Fruit fly (Drosophila melanogaster) whole organism, wandering third instar larva: Measurements from ENCODE around the gene Jon25Bii.

Experiments
- Abd-B ChIP-seq: fragments of >200 bp; optimal IDR thresholded peaks from 2 replicates; lab custom pipeline; 2017; ENCODE audit warnings: missing biosample characterization, missing genetic modification characterization
- CG32264 ChIP-seq: fragments of 200-800 bp; sonication (Bioruptor generic); optimal IDR thresholded peaks from 2 replicates; lab custom pipeline; 2016; ENCODE audit warnings: missing biosample characterization, missing genetic modification characterization
- CG9705 ChIP-seq: fragments of 200-800 bp; sonication (Bioruptor generic); optimal IDR thresholded peaks from 2 replicates; lab custom pipeline; 2018; ENCODE audit warnings: missing biosample characterization, mild to moderate bottlenecking, missing genetic modification characterization
- CrebA ChIP-seq: fragments of 200-800 bp; sonication (Bioruptor generic); optimal IDR thresholded peaks from 2 replicates; lab custom pipeline; 2016; ENCODE audit warnings: missing biosample characterization, mild to moderate bottlenecking, missing genetic modification characterization, borderline replicate concordance
- Dfd ChIP-seq: fragments of >200 bp; optimal IDR thresholded peaks from 2 replicates; lab custom pipeline; 2017; ENCODE audit warnings: missing biosample characterization, missing genetic modification characterization
- Dif ChIP-seq: fragments of 200-275, 200-300 bp; sonication (Bioruptor generic); optimal IDR thresholded peaks from 2 replicates; lab custom pipeline; 2018; ENCODE audit warnings: missing biosample characterization, missing genetic modification characterization; ENCODE audit not compliant: partially characterized antibody
- GATAd ChIP-seq: sonication (Bioruptor generic); optimal IDR thresholded peaks from 2 replicates; lab custom pipeline; 2016; ENCODE audit warnings: missing biosample characterization, missing genetic modification characterization
- HLH106 ChIP-seq: fragments of 200-800 bp; optimal IDR thresholded peaks from 3 replicates; lab custom pipeline; 2019; ENCODE audit warnings: missing biosample characterization, mild to moderate bottlenecking, missing genetic modification characterization, moderate library complexity
- Hnf4 ChIP-seq: fragments of 200-800 bp; sonication (Bioruptor generic); optimal IDR thresholded peaks from 2 replicates; lab custom pipeline; 2016; ENCODE audit warnings: missing biosample characterization, mild to moderate bottlenecking, missing genetic modification characterization
- Hr78 ChIP-seq: fragments of >200 bp; optimal IDR thresholded peaks from 2 replicates; lab custom pipeline; 2017; ENCODE audit warnings: missing biosample characterization, missing genetic modification characterization
- Hr83 ChIP-seq: fragments of 200-300 bp; sonication (Bioruptor generic); optimal IDR thresholded peaks from 2 replicates; lab custom pipeline; 2016; ENCODE audit warnings: missing biosample characterization, mild to moderate bottlenecking, missing genetic modification characterization, moderate library complexity; ENCODE audit not compliant: poor library complexity, severe bottlenecking
- Jra ChIP-seq: sonication (Bioruptor generic); optimal IDR thresholded peaks from 2 replicates; lab custom pipeline; 2016; ENCODE audit warnings: missing biosample characterization, missing genetic modification characterization
- Mio ChIP-seq: sonication (Bioruptor generic); optimal IDR thresholded peaks from 2 replicates; lab custom pipeline; 2016; ENCODE audit warnings: missing biosample characterization, missing genetic modification characterization
- Myc ChIP-seq: fragments of >200 bp; optimal IDR thresholded peaks from 2 replicates; lab custom pipeline; 2017
- N ChIP-seq: fragments of >200 bp; optimal IDR thresholded peaks from 2 replicates; lab custom pipeline; 2018; ENCODE audit warnings: missing biosample characterization, missing external identifiers, missing genetic modification characterization
- OdsH ChIP-seq: fragments of 200-800 bp; sonication (Bioruptor generic); optimal IDR thresholded peaks from 2 replicates; lab custom pipeline; 2016; ENCODE audit warnings: missing biosample characterization, mild to moderate bottlenecking, missing genetic modification characterization
- Rel ChIP-seq, 2 experiments: fragments of 200-800 bp; sonication (Bioruptor generic) in 1 of 2; optimal IDR thresholded peaks; 2 replicates in 1 of 2; 3 replicates in 1 of 2; lab custom pipeline; 2016 to 2019; ENCODE audit warnings: mild to moderate bottlenecking in 2 of 2, missing biosample characterization in 2 of 2, missing genetic modification characterization in 2 of 2, moderate library complexity in 1 of 2
- Sp1 ChIP-seq: fragments of 200-800 bp; sonication (Bioruptor generic); optimal IDR thresholded peaks from 3 replicates; lab custom pipeline; 2019; ENCODE audit warnings: missing biosample characterization, mild to moderate bottlenecking, missing genetic modification characterization, moderate library complexity
- Vsx2 ChIP-seq: fragments of 200-300, 225-300 bp; sonication (Bioruptor generic); optimal IDR thresholded peaks from 2 replicates; lab custom pipeline; 2018; ENCODE audit warnings: missing biosample characterization, missing genetic modification characterization; ENCODE audit not compliant: partially characterized antibody
- br ChIP-seq: fragments of 200-800 bp; sonication (Bioruptor generic); optimal IDR thresholded peaks from 2 replicates; lab custom pipeline; 2016; ENCODE audit warnings: missing biosample characterization, missing genetic modification characterization
- brk ChIP-seq: fragments of 200-800 bp; sonication (Bioruptor generic); optimal IDR thresholded peaks from 2 replicates; lab custom pipeline; 2016; ENCODE audit warnings: missing biosample characterization, mild to moderate bottlenecking, missing genetic modification characterization
- dl ChIP-seq, 2 experiments: fragments of 175-275, 200-275 bp in 1 of 2; fragments of 200-275 bp in 1 of 2; sonication (Bioruptor generic); optimal IDR thresholded peaks; lab custom pipeline; 2018; ENCODE audit warnings: mild to moderate bottlenecking in 2 of 2, missing biosample characterization in 2 of 2, missing genetic modification characterization in 2 of 2, moderate library complexity in 2 of 2; ENCODE audit not compliant: partially characterized antibody in 2 of 2, insufficient read depth in 1 of 2
- dmrt93B ChIP-seq: fragments of 200-800 bp; sonication (Bioruptor generic); optimal IDR thresholded peaks from 2 replicates; lab custom pipeline; 2018; ENCODE audit warnings: missing biosample characterization, mild to moderate bottlenecking, missing genetic modification characterization
- dsf ChIP-seq: sonication (Bioruptor generic); optimal IDR thresholded peaks from 2 replicates; lab custom pipeline; 2016; ENCODE audit warnings: missing biosample characterization, missing genetic modification characterization, borderline replicate concordance
- ey ChIP-seq: fragments of 200-800 bp; sonication (Bioruptor generic); optimal IDR thresholded peaks from 2 replicates; lab custom pipeline; 2016; ENCODE audit warnings: missing biosample characterization, missing genetic modification characterization
- foxo ChIP-seq, 2 experiments: fragments of 200-800 bp; sonication (Bioruptor generic); optimal IDR thresholded peaks; 2 replicates in 1 of 2; 3 replicates in 1 of 2; lab custom pipeline; 2016 to 2017; ENCODE audit warnings: missing biosample characterization in 2 of 2, missing genetic modification characterization in 2 of 2
- fru ChIP-seq: fragments of 200-800 bp; sonication (Bioruptor generic); optimal IDR thresholded peaks from 3 replicates; lab custom pipeline; 2016; ENCODE audit warnings: missing biosample characterization, mild to moderate bottlenecking, missing genetic modification characterization
- h ChIP-seq: fragments of 200-800 bp; sonication (Bioruptor generic); optimal IDR thresholded peaks from 3 replicates; lab custom pipeline; 2016; ENCODE audit warnings: missing biosample characterization, mild to moderate bottlenecking, missing genetic modification characterization
- lola ChIP-seq: fragments of >200 bp; optimal IDR thresholded peaks from 2 replicates; lab custom pipeline; 2017; ENCODE audit warnings: missing biosample characterization, missing genetic modification characterization
- psq ChIP-seq: fragments of 200-800 bp; sonication (Bioruptor generic); optimal IDR thresholded peaks from 3 replicates; lab custom pipeline; 2017; ENCODE audit warnings: missing biosample characterization, mild to moderate bottlenecking, missing genetic modification characterization, moderate library complexity
- rgr ChIP-seq: fragments of 200-800 bp; sonication (Bioruptor generic); optimal IDR thresholded peaks from 3 replicates; lab custom pipeline; 2016; ENCODE audit warnings: missing biosample characterization, mild to moderate bottlenecking, missing genetic modification characterization
- sage ChIP-seq: fragments of 200-800 bp; sonication (Bioruptor generic); optimal IDR thresholded peaks from 2 replicates; lab custom pipeline; 2016; ENCODE audit warnings: missing biosample characterization, mild to moderate bottlenecking, missing genetic modification characterization
- sv ChIP-seq: fragments of 200-800 bp; sonication (Bioruptor generic); optimal IDR thresholded peaks from 3 replicates; lab custom pipeline; 2016; ENCODE audit warnings: missing biosample characterization, missing genetic modification characterization
- tai ChIP-seq: sonication (Bioruptor generic); optimal IDR thresholded peaks from 2 replicates; lab custom pipeline; 2016; ENCODE audit warnings: missing biosample characterization, missing genetic modification characterization
- usp ChIP-seq: fragments of >200 bp; optimal IDR thresholded peaks from 2 replicates; lab custom pipeline; 2017; ENCODE audit warnings: missing biosample characterization, missing genetic modification characterization
- woc ChIP-seq: sonication (Bioruptor generic); optimal IDR thresholded peaks from 2 replicates; lab custom pipeline; 2016; ENCODE audit warnings: missing biosample characterization, mild to moderate bottlenecking, missing genetic modification characterization

Gene Jon25Bii

dm6 chr2L:5000287-5000871 is 47.4 kb upstream of the Jon25Bii start (continued):
- TF ChIP-seq h (GFP tag; lab: Kevin White, UChicago), result peak; percentile 92
- peak; percentile 96 for TF ChIP-seq Sp1 (GFP tag; lab: Kevin White, UChicago)
- peak; percentile 88 for TF ChIP-seq OdsH (GFP tag; lab: Kevin White, UChicago)
- peak; percentile 76 for TF ChIP-seq CG9705 (GFP tag; lab: Kevin White, UChicago)

dm6 chr2L:4999389-5000032 is 46.6 kb upstream of the Jon25Bii start:
- TF ChIP-seq ey (peak; percentile 81), h (GFP tag; lab: Kevin White, UChicago) (peak; percentile 85), lola (GFP tag; lab: Kevin White, UChicago) (no peak), brk (GFP tag; lab: Kevin White, UChicago) (peak; percentile 25), psq (GFP tag; lab: Kevin White, UChicago) (peak; percentile 7), Hr83 (no peak), Hnf4 (GFP tag; lab: Kevin White, UChicago) (peak; percentile 75), CG9705 (GFP tag; lab: Kevin White, UChicago) (peak; percentile 27), CG32264 (peak; percentile 56), Dfd (GFP tag; lab: Kevin White, UChicago) (no peak), dmrt93B (peak; percentile 23), usp (GFP tag; lab: Kevin White, UChicago) (no peak), HLH106 (tag; lab: Kevin White, UChicago) (peak; percentile 79), Vsx2 (GFP tag; lab: Kevin White, UChicago) (no peak), br (GFP tag; lab: Kevin White, UChicago) (peak; percentile 79), OdsH (GFP tag; lab: Kevin White, UChicago) (peak; percentile 59), dsf (GFP tag; lab: Kevin White, UChicago) (no peak), foxo (GFP tag; optimal IDR thresholded peaks at IDR 0.05; lab: Kevin White, UChicago) (peak; percentile 24 to 84), fru (GFP tag; lab: Kevin White, UChicago) (peak; percentile 73), N (GFP tag; lab: Kevin White, UChicago) (no peak), woc (GFP tag; lab: Kevin White, UChicago) (no peak), sv (GFP tag; lab: Kevin White, UChicago) (peak; percentile 26), Sp1 (GFP tag; lab: Kevin White, UChicago) (peak; percentile 49), Abd-B (GFP tag; lab: Kevin White, UChicago) (no peak), dl (GFP tag; optimal IDR thresholded peaks at IDR 0.05; lab: Kevin White, UChicago; ENCODE audit: insufficient read depth in 1 of 2, partially characterized antibody in 2 of 2) (no peak), rgr (peak; percentile 81), Rel (GFP tag; optimal IDR thresholded peaks at IDR 0.05; lab: Kevin White, UChicago) (no peak), Rel (tag; optimal IDR thresholded peaks at IDR 0.05; lab: Kevin White, UChicago) (peak; percentile 7), GATAd (GFP tag; lab: Kevin White, UChicago) (no peak), tai (peak; percentile 73), Dif (no peak), sage (GFP tag; lab: Kevin White, UChicago) (no peak), CrebA (GFP tag; lab: Kevin White, UChicago) (peak; percentile 44), Myc (lab: Kevin White, UChicago) (no peak), Hr78 (GFP tag; lab: Kevin White, UChicago) (no peak), Jra (GFP tag; lab: Kevin White, UChicago) (no peak), Mio (GFP tag; lab: Kevin White, UChicago) (peak; percentile 49)
